Fruit fly (Drosophila melanogaster) whole organism, embryonic: ENCODE data around the gene Hat1.

ENCODE experiments used
- CG1024 ChIP-seq: fragments of 200-800 bp; sonication (Bioruptor generic); IDR thresholded peaks from 2 replicates; pipeline ENCODE4 v1.3.6; 2022; ENCODE audit warnings: missing biosample characterization, missing genetic modification characterization
- CG11093 ChIP-seq: fragments of 200-800 bp; sonication (Bioruptor generic); IDR thresholded peaks from 3 replicates; pipeline ENCODE4 v1.3.6; 2022; ENCODE audit warnings: missing biosample characterization, missing genetic modification characterization
- CG11504 ChIP-seq: fragments of 200-800 bp; sonication (Bioruptor generic); optimal IDR thresholded peaks from 3 replicates; lab custom pipeline; 2019; ENCODE audit warnings: missing biosample characterization, mild to moderate bottlenecking, missing genetic modification characterization, moderate library complexity
- CG17328 ChIP-seq: fragments of 200-800 bp; sonication (Bioruptor generic); IDR thresholded peaks from 2 replicates; pipeline ENCODE4 v1.3.6; 2022; ENCODE audit warnings: missing biosample characterization, missing genetic modification characterization
- CG17612 ChIP-seq: fragments of 200-800 bp; sonication (Bioruptor generic); IDR thresholded peaks from 2 replicates; pipeline ENCODE4 v1.3.6; 2022; ENCODE audit warnings: missing biosample characterization, missing genetic modification characterization
- CG1832 ChIP-seq: fragments of 200-800 bp; sonication (Bioruptor generic); optimal IDR thresholded peaks from 2 replicates; lab custom pipeline; 2017; ENCODE audit warnings: missing biosample characterization, mild to moderate bottlenecking, missing genetic modification characterization, inconsistent platforms
- CG18619 ChIP-seq: fragments of 200-800 bp; sonication (Bioruptor generic); optimal IDR thresholded peaks from 3 replicates; lab custom pipeline; 2017; ENCODE audit warnings: missing biosample characterization, mild to moderate bottlenecking, missing genetic modification characterization
- CG30020 ChIP-seq: fragments of 200-800 bp; optimal IDR thresholded peaks from 2 replicates; lab custom pipeline; 2019; ENCODE audit warnings: missing biosample characterization, mild to moderate bottlenecking, missing genetic modification characterization, moderate library complexity
- CG30431 ChIP-seq: fragments of 200-800 bp; sonication (Bioruptor generic); optimal IDR thresholded peaks from 2 replicates; lab custom pipeline; 2017; ENCODE audit warnings: missing biosample characterization, missing genetic modification characterization
- CG42726 ChIP-seq: fragments of 200-800 bp; sonication (Bioruptor generic); IDR thresholded peaks from 2 replicates; pipeline ENCODE4 v1.3.6; 2022; ENCODE audit warnings: missing biosample characterization, missing genetic modification characterization; ENCODE audit not compliant: partially characterized antibody
- CG5245 ChIP-seq: fragments of 200-800 bp; sonication (Bioruptor generic); optimal IDR thresholded peaks from 3 replicates; lab custom pipeline; 2016; ENCODE audit warnings: missing biosample characterization, missing genetic modification characterization
- CG6272 ChIP-seq: fragments of 200-800 bp; sonication (Bioruptor generic); IDR thresholded peaks from 2 replicates; pipeline ENCODE4 v1.3.6; 2022; ENCODE audit warnings: missing biosample characterization, missing genetic modification characterization
- CG6683 ChIP-seq: fragments of 200-800 bp; sonication (Bioruptor generic); optimal IDR thresholded peaks from 2 replicates; lab custom pipeline; 2017; ENCODE audit warnings: missing biosample characterization, mild to moderate bottlenecking, missing genetic modification characterization, missing genetic modification reagents
- CG7271 ChIP-seq: fragments of 200-800 bp; sonication (Bioruptor generic); optimal IDR thresholded peaks from 2 replicates; lab custom pipeline; 2018; ENCODE audit warnings: missing biosample characterization, mild to moderate bottlenecking, missing genetic modification characterization, moderate library complexity
- CG7786 ChIP-seq: fragments of 200-800 bp; sonication (Bioruptor generic); optimal IDR thresholded peaks from 2 replicates; lab custom pipeline; 2016; ENCODE audit warnings: missing biosample characterization, missing genetic modification characterization
- CG9609 ChIP-seq: fragments of 200-800 bp; sonication (Bioruptor generic); optimal IDR thresholded peaks from 3 replicates; lab custom pipeline; 2016; ENCODE audit warnings: missing biosample characterization, missing genetic modification characterization
- Dad ChIP-seq: fragments of 200-800 bp; sonication (Bioruptor generic); optimal IDR thresholded peaks from 3 replicates; lab custom pipeline; 2016; ENCODE audit warnings: missing biosample characterization, missing genetic modification characterization
- Dip3 ChIP-seq: fragments of 200-800 bp; sonication (Bioruptor generic); optimal IDR thresholded peaks from 3 replicates; lab custom pipeline; 2016; ENCODE audit warnings: missing biosample characterization, missing genetic modification characterization
- E2f2 ChIP-seq: fragments of 200-800 bp; sonication (Bioruptor generic); IDR thresholded peaks from 2 replicates; pipeline ENCODE4 v1.3.6; 2022; ENCODE audit warnings: missing biosample characterization, missing genetic modification characterization
- Ets97D ChIP-seq: fragments of 200-800 bp; sonication (Bioruptor generic); optimal IDR thresholded peaks from 3 replicates; lab custom pipeline; 2016; ENCODE audit warnings: missing biosample characterization, missing genetic modification characterization
- HHEX ChIP-seq: fragments of 200-800 bp; sonication (Bioruptor generic); optimal IDR thresholded peaks from 3 replicates; lab custom pipeline; 2017; ENCODE audit warnings: missing biosample characterization, mild to moderate bottlenecking, missing genetic modification characterization, missing genetic modification reagents
- HLH4C ChIP-seq: fragments of 200-800 bp; sonication (Bioruptor generic); IDR thresholded peaks from 3 replicates; pipeline ENCODE4 v1.3.6; 2022; ENCODE audit warnings: missing biosample characterization, missing genetic modification characterization; ENCODE audit not compliant: partially characterized antibody
- Hand ChIP-seq: fragments of 200-800 bp; sonication (Bioruptor generic); optimal IDR thresholded peaks from 2 replicates; lab custom pipeline; 2017; ENCODE audit warnings: mild to moderate bottlenecking, missing biosample characterization, missing genetic modification reagents, missing genetic modification characterization
- Hsf ChIP-seq: fragments of 200-800 bp; sonication (Bioruptor generic); optimal IDR thresholded peaks from 3 replicates; lab custom pipeline; 2016; ENCODE audit warnings: missing biosample characterization, missing genetic modification characterization
- Lpt ChIP-seq: fragments of >200 bp; optimal IDR thresholded peaks from 2 replicates; lab custom pipeline; 2018; ENCODE audit warnings: missing biosample characterization, missing genetic modification characterization
- Max ChIP-seq: fragments of 200-800 bp; sonication (Bioruptor generic); optimal IDR thresholded peaks from 2 replicates; lab custom pipeline; 2016; ENCODE audit warnings: missing biosample characterization, mild to moderate bottlenecking, missing genetic modification characterization
- NC2β ChIP-seq: fragments of 200-800 bp; sonication (Bioruptor generic); optimal IDR thresholded peaks from 2 replicates; lab custom pipeline; 2016; ENCODE audit warnings: missing biosample characterization, missing genetic modification characterization
- Usf ChIP-seq: fragments of 200-800 bp; sonication (Bioruptor generic); optimal IDR thresholded peaks from 2 replicates; lab custom pipeline; 2017; ENCODE audit warnings: missing genotype, missing biosample characterization, missing genetic modification characterization
- al ChIP-seq: fragments of 200-800 bp; sonication (Bioruptor generic); IDR thresholded peaks from 2 replicates; pipeline ENCODE4 v1.3.6; 2022; ENCODE audit warnings: missing biosample characterization, missing genetic modification characterization
- corto ChIP-seq: fragments of 200-800 bp; sonication (Bioruptor generic); optimal IDR thresholded peaks from 2 replicates; lab custom pipeline; 2016; ENCODE audit warnings: missing biosample characterization, mild to moderate bottlenecking, missing genetic modification characterization, moderate library complexity
- crp ChIP-seq, 2 experiments: fragments of 200-800 bp; sonication (Bioruptor generic); optimal IDR thresholded peaks; 2 replicates in 1 of 2; 3 replicates in 1 of 2; lab custom pipeline; 2017; ENCODE audit warnings: missing biosample characterization in 2 of 2, missing genetic modification characterization in 2 of 2, mild to moderate bottlenecking in 1 of 2, moderate library complexity in 1 of 2
- da ChIP-seq: fragments of 200-800 bp; sonication (Bioruptor generic); optimal IDR thresholded peaks from 2 replicates; lab custom pipeline; 2016; ENCODE audit warnings: missing biosample characterization, missing genetic modification characterization
- dpn ChIP-seq, 2 experiments: fragments of 200-800 bp; sonication (Bioruptor generic); optimal IDR thresholded peaks; 3 replicates each; lab custom pipeline; 2016; ENCODE audit warnings: missing biosample characterization in 2 of 2, missing genetic modification characterization in 2 of 2
- dysf ChIP-seq: fragments of 200-800 bp; sonication (Bioruptor generic); IDR thresholded peaks from 3 replicates; pipeline ENCODE4 v1.3.6; 2022; ENCODE audit warnings: missing biosample characterization, missing genetic modification characterization
- ems ChIP-seq: fragments of 200-800 bp; sonication (Bioruptor generic); optimal IDR thresholded peaks from 3 replicates; lab custom pipeline; 2016; ENCODE audit warnings: missing biosample characterization, missing genetic modification characterization
- exex ChIP-seq: fragments of 200-800 bp; sonication (Bioruptor generic); optimal IDR thresholded peaks from 4 replicates; lab custom pipeline; 2018; ENCODE audit warnings: missing biosample characterization, mild to moderate bottlenecking, missing genetic modification characterization, moderate library complexity
- gcm ChIP-seq: fragments of 200-800 bp; sonication (Bioruptor generic); optimal IDR thresholded peaks from 2 replicates; lab custom pipeline; 2019; ENCODE audit warnings: missing biosample characterization, mild to moderate bottlenecking, missing genetic modification characterization, moderate library complexity
- ham ChIP-seq: fragments of 200-800 bp; sonication (Bioruptor generic); IDR thresholded peaks from 2 replicates; pipeline ENCODE4 v1.3.6; 2022; ENCODE audit warnings: missing biosample characterization, missing genetic modification characterization
- klu ChIP-seq: fragments of 200-800 bp; sonication (Bioruptor generic); IDR thresholded peaks from 2 replicates; pipeline ENCODE4 v1.3.6; 2022; ENCODE audit warnings: missing biosample characterization, missing genetic modification characterization
- lmd ChIP-seq: fragments of 200-800 bp; sonication (Bioruptor generic); IDR thresholded peaks from 2 replicates; pipeline ENCODE4 v1.3.6; 2022; ENCODE audit warnings: missing biosample characterization, missing genetic modification characterization
- peb ChIP-seq: fragments of 200-800 bp; sonication (Bioruptor generic); IDR thresholded peaks from 2 replicates; pipeline ENCODE4 v1.3.6; 2022; ENCODE audit warnings: missing biosample characterization, missing genetic modification characterization
- ranshi ChIP-seq: fragments of 200-800 bp; sonication (Bioruptor generic); IDR thresholded peaks from 2 replicates; pipeline ENCODE4 v1.3.6; 2022; ENCODE audit warnings: missing biosample characterization, missing genetic modification characterization
- salm ChIP-seq: fragments of 200-800 bp; sonication (Bioruptor generic); optimal IDR thresholded peaks from 2 replicates; lab custom pipeline; 2018; ENCODE audit warnings: missing biosample characterization, mild to moderate bottlenecking, missing genetic modification characterization
- schlank ChIP-seq: fragments of 200-800 bp; sonication (Bioruptor generic); optimal IDR thresholded peaks from 2 replicates; lab custom pipeline; 2018; ENCODE audit warnings: missing biosample characterization, mild to moderate bottlenecking, missing genetic modification characterization
- sd ChIP-seq: fragments of 200-800 bp; sonication (Bioruptor generic); optimal IDR thresholded peaks from 3 replicates; lab custom pipeline; 2018; ENCODE audit warnings: missing biosample characterization, mild to moderate bottlenecking, missing genetic modification characterization, moderate library complexity
- sisA ChIP-seq: fragments of 200-800 bp; sonication (Bioruptor generic); IDR thresholded peaks from 2 replicates; pipeline ENCODE4 v1.3.6; 2022; ENCODE audit warnings: missing biosample characterization, missing genetic modification characterization
- ssp ChIP-seq: fragments of 200-800 bp; sonication (Bioruptor generic); IDR thresholded peaks from 2 replicates; pipeline ENCODE4 v1.3.6; 2022; ENCODE audit warnings: missing biosample characterization, missing genetic modification characterization
- sug ChIP-seq: fragments of 200-800 bp; optimal IDR thresholded peaks from 2 replicates; lab custom pipeline; 2019; ENCODE audit warnings: missing biosample characterization, mild to moderate bottlenecking, missing genetic modification characterization, moderate library complexity
- ttk ChIP-seq: fragments of 200-800 bp; sonication (Bioruptor generic); IDR thresholded peaks from 2 replicates; pipeline ENCODE4 v2.1.2; 2022; ENCODE audit warnings: missing biosample characterization, missing genetic modification characterization
- tup ChIP-seq: fragments of 200-800 bp; sonication (Bioruptor generic); optimal IDR thresholded peaks from 2 replicates; lab custom pipeline; 2016; ENCODE audit warnings: missing biosample characterization, mild to moderate bottlenecking, missing genetic modification characterization, moderate library complexity
- wor ChIP-seq: fragments of 200-800 bp; sonication (Bioruptor generic); IDR thresholded peaks from 2 replicates; pipeline ENCODE4 v1.3.6; 2022; ENCODE audit warnings: missing biosample characterization, missing genetic modification characterization

Gene Hat1

DNA sequence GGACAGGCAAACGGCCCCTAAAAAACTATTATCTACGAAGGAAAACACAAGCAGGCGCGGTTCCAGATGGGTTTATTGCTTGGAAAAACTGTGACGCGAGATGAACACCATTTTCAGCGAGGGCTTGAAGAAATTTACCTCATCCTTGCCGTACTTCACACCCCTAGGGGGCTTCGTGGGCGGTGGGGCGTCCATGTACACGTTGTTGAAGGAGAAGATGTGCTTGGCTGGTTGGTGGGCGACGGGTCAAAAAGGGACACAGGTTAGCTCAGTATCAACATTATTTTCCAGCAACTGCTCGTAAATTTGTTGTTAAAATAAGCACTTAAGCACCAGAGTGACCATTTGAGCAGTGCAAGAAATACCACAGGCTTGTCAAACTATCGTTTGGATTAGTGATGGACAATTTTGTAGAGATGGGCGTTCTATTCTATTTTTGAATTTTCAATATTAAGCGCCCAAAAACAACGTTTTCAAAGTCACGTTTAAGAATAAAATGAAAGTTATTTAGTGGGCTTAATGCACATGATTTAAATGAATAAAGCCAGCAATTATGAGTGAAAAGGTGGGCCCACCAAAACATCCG is 30.5 kb downstream of the Hat1 start, which contains the start of gene Sec8 (continued):
- TF ChIP-seq sd (tag; lab: Kevin White, UChicago) (no peak), CG11504 (no peak), Max (GFP tag; lab: Kevin White, UChicago) (peak; percentile 2), dysf (GFP tag; lab: Robert Waterston, UW) (peak; percentile 28; the same call in 1 of the 3 replicates), crp (GFP tag; optimal IDR thresholded peaks at IDR 0.05; lab: Kevin White, UChicago) (no peak), exex (no peak), CG17612 (no peak), CG17328 (GFP tag; lab: Robert Waterston, UW) (no peak), wor (GFP tag; lab: Robert Waterston, UW) (no peak), peb (GFP tag; lab: Robert Waterston, UW) (0 out of 2 replicates have a peak, but pooled peaks have one; percentile 24), CG5245 (GFP tag; lab: Kevin White, UChicago) (no peak), schlank (tag; lab: Kevin White, UChicago) (no peak), E2f2 (GFP tag; lab: Robert Waterston, UW) (peak; percentile 94), CG1832 (GFP tag; lab: Kevin White, UChicago) (no peak), gcm (GFP tag; lab: Kevin White, UChicago) (no peak), CG42726 (GFP tag; lab: Robert Waterston, UW) (peak; percentile 79), salm (no peak), al (GFP tag; lab: Robert Waterston, UW) (peak; percentile 23; the same call in 1 of the 2 replicates), ttk (no peak), ssp (GFP tag; lab: Robert Waterston, UW) (no peak), Hsf (GFP tag; lab: Kevin White, UChicago) (peak; percentile 53), sug (no peak), ems (GFP tag; lab: Kevin White, UChicago) (peak; percentile 33), Ets97D (GFP tag; lab: Kevin White, UChicago) (peak; percentile 76), CG6272 (peak; percentile 42; the same call in 1 of the 2 replicates), klu (no peak), CG30020 (tag; lab: Kevin White, UChicago) (peak; percentile 31), CG7786 (peak; percentile 41), CG18619 (GFP tag; lab: Kevin White, UChicago) (no peak), tup (no peak), Hand (GFP tag; lab: Kevin White, UChicago) (no peak), CG7271 (tag; lab: Kevin White, UChicago) (no peak), CG6683 (GFP tag; lab: Kevin White, UChicago) (no peak), corto (GFP tag; lab: Kevin White, UChicago) (no peak), ham (no peak), Usf (GFP tag; lab: Kevin White, UChicago) (no peak), CG1024 (GFP tag; lab: Robert Waterston, UW) (no peak), Lpt (GFP tag; lab: Kevin White, UChicago) (no peak), lmd (GFP tag; lab: Robert Waterston, UW) (peak; percentile 36; the same call in 1 of the 2 replicates), HLH4C (peak; percentile 71; the same call in 2 of the 3 replicates), CG30431 (GFP tag; lab: Kevin White, UChicago) (no peak), CG11093 (GFP tag; lab: Robert Waterston, UW) (no peak), sisA (no peak), Dad (GFP tag; lab: Kevin White, UChicago) (peak; percentile 57), da (GFP tag; lab: Kevin White, UChicago) (no peak), ranshi (GFP tag; lab: Robert Waterston, UW) (0 out of 2 replicates have a peak, but pooled peaks have one; percentile 34), CG9609 (GFP tag; lab: Kevin White, UChicago) (peak; percentile 24), NC2β (no peak), Dip3 (GFP tag; lab: Kevin White, UChicago) (no peak), HHEX (GFP tag; lab: Kevin White, UChicago) (no peak), dpn (GFP tag; optimal IDR thresholded peaks at IDR 0.05; lab: Kevin White, UChicago) (peak; percentile 42 to 52)
